Worm (Caenorhabditis elegans) whole organism, L2 larva: ENCODE measurements around the gene msp-31.
"Not testable (repeated sequence)": the region's sequence is repeated elsewhere in the genome, so short reads cannot be mapped to it uniquely, and the experiment has no call there.

ENCODE experiments used
- blmp-1 ChIP-seq: sonication (generic microtip); optimal IDR thresholded peaks from 2 replicates; lab custom pipeline; 2017; ENCODE audit warnings: missing genetic modification characterization, mild to moderate bottlenecking, missing compliant biosample characterization, antibody characterized with exemption, moderate library complexity; ENCODE audit not compliant: insufficient read depth
- ceh-16 ChIP-seq: fragments of 150-350 bp; optimal IDR thresholded peaks from 2 replicates; lab custom pipeline; 2014; ENCODE audit warnings: missing biosample characterization, missing genetic modification characterization
- dmd-4 ChIP-seq: sonication (generic microtip); optimal IDR thresholded peaks from 2 replicates; lab custom pipeline; 2017; ENCODE audit warnings: missing biosample characterization, missing genetic modification characterization
- elt-1 ChIP-seq: fragments of 150-350 bp; optimal IDR thresholded peaks from 2 replicates; lab custom pipeline; 2014; ENCODE audit warnings: missing biosample characterization, missing genetic modification characterization
- fos-1 ChIP-seq: fragments of 150-350 bp; optimal IDR thresholded peaks from 2 replicates; lab custom pipeline; 2014; ENCODE audit warnings: missing biosample characterization, missing genetic modification characterization
- lin-13 ChIP-seq: fragments of 150-350 bp; optimal IDR thresholded peaks from 2 replicates; lab custom pipeline; 2014; ENCODE audit warnings: missing biosample characterization, missing genetic modification reagents, missing genetic modification characterization
- mab-5 ChIP-seq: fragments of 150-350 bp; optimal IDR thresholded peaks from 2 replicates; lab custom pipeline; 2014; ENCODE audit warnings: missing biosample characterization, missing genetic modification characterization
- zag-1 ChIP-seq: fragments of 150-350 bp; optimal IDR thresholded peaks from 2 replicates; lab custom pipeline; 2014; ENCODE audit warnings: missing biosample characterization, missing genetic modification characterization
- ztf-11 ChIP-seq: sonication (generic microtip); optimal IDR thresholded peaks from 2 replicates; lab custom pipeline; 2017; ENCODE audit warnings: missing biosample characterization, missing genetic modification characterization

DNA sequence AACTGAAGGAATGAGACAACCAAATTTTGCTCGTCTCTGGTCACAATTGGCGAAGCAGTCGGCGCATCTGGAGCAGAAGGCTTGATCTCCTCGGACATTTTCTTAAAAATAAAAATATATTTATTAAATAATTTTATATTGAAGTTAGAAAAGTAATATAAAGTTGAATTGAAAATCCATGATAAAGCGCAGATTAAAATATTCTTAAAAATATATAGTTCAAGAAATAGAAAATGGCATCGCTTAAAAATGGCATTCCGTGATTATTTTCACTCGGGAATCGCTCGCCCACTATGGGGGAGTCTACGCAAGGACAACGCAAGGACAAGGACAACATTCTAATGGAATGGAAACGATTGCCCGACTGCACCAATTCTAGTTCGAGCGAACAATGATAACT, 12.7 kb downstream of the msp-31 start, which contains the start of gene sgt-1:
- TF ChIP-seq lin-13 (GFP tag; lab: Kevin White, UChicago); zag-1; mab-5; fos-1 (tag; lab: Kevin White, UChicago); ceh-16 (tag; lab: Kevin White, UChicago); blmp-1 (tag; lab: Kevin White, UChicago); dmd-4; ztf-11 (tag; lab: Kevin White, UChicago); elt-1 (tag; lab: Kevin White, UChicago): not testable (repeated sequence)
